Worm (Caenorhabditis elegans): Measurements from ENCODE around the gene nstp-8.

nstp-8 gene

ce11 chrV:2215352-2215751 lies at the start of gene nstp-8:
TSS of gene nstp-8 (plus strand) at chrV:2215652.
- no peak for TF ChIP-seq let-607 (tag; optimal IDR thresholded peaks at IDR 0.05)
- no peak for TF ChIP-seq unc-130 (GFP tag; optimal IDR thresholded peaks at IDR 0.05)
- TF ChIP-seq egl-18 (GFP tag; IDR thresholded peaks at IDR 0.05): no peak
- no peak for TF ChIP-seq K11D2.4 (GFP tag; IDR thresholded peaks at IDR 0.05)
- no peak for TF ChIP-seq nfya-2 (GFP tag; IDR thresholded peaks at IDR 0.05)
- TF ChIP-seq B0336.3 (GFP tag; IDR thresholded peaks at IDR 0.05): no peak
- TF ChIP-seq nhr-27 (tag; optimal IDR thresholded peaks at IDR 0.05): no peak
- no peak for TF ChIP-seq ztf-6 (GFP tag; IDR thresholded peaks at IDR 0.05)
- no peak for TF ChIP-seq lin-26 (GFP tag; IDR thresholded peaks at IDR 0.05)
- no peak for TF ChIP-seq cebp-1 (GFP tag; IDR thresholded peaks at IDR 0.05)
- no peak for TF ChIP-seq cebp-1 (tag; optimal IDR thresholded peaks at IDR 0.05)

- TF ChIP-seq nfya-2 (GFP tag; IDR thresholded peaks at IDR 0.05) (no peak), nfya-1 (tag; optimal IDR thresholded peaks at IDR 0.05; ENCODE audit: borderline replicate concordance, insufficient read depth) (no peak), sdz-38 (tag; optimal IDR thresholded peaks at IDR 0.05) (no peak), mel-28 (tag; optimal IDR thresholded peaks at IDR 0.05; ENCODE audit: borderline replicate concordance) (no peak), bed-1 (GFP tag; IDR thresholded peaks at IDR 0.05) (no peak), ztf-26 (tag; optimal IDR thresholded peaks at IDR 0.05) (no peak), nhr-90 (tag; optimal IDR thresholded peaks at IDR 0.05) (no peak), T07F8.4 (tag; optimal IDR thresholded peaks at IDR 0.05) (no peak), lsl-1 (GFP tag; optimal IDR thresholded peaks at IDR 0.05) (no peak), egl-18 (GFP tag; IDR thresholded peaks at IDR 0.05) (no peak), ztf-28 (GFP tag; IDR thresholded peaks at IDR 0.05) (no peak), Y95B8A.8 (GFP tag; IDR thresholded peaks at IDR 0.05) (no peak), madf-10 (tag; optimal IDR thresholded peaks at IDR 0.05) (no peak), snpc-1.3 (tag; optimal IDR thresholded peaks at IDR 0.05; ENCODE audit: insufficient read depth) (no peak), attf-5 (GFP tag; optimal IDR thresholded peaks at IDR 0.05) (no peak), sptf-2 (GFP tag; optimal IDR thresholded peaks at IDR 0.05) (no peak), C06A6.2 (GFP tag; conservative IDR thresholded peaks at IDR 0.05) (no peak)
Measured at ce11 chrV:2166679-2167078, 48.8 kb upstream of the nstp-8 start, which contains the start of gene srbc-19. TSS of gene srbc-19 (minus strand) at chrV:2166779.

ce11 chrV:2174465-2174864 lies 41.0 kb upstream of the nstp-8 start:
- TF ChIP-seq dpff-1 (tag; optimal IDR thresholded peaks at IDR 0.05) (no peak), K11D2.4 (GFP tag; IDR thresholded peaks at IDR 0.05) (no peak), nhr-90 (tag; optimal IDR thresholded peaks at IDR 0.05) (no peak), attf-3 (GFP tag; conservative IDR thresholded peaks at IDR 0.05) (no peak), D2030.7 (GFP tag; IDR thresholded peaks at IDR 0.05) (no peak), snpc-1.1 (tag; optimal IDR thresholded peaks at IDR 0.05; ENCODE audit: insufficient read depth) (no peak), madf-3 (GFP tag; IDR thresholded peaks at IDR 0.05) (no peak), attf-6 (GFP tag; IDR thresholded peaks at IDR 0.05) (no peak), sea-2 (GFP tag; IDR thresholded peaks at IDR 0.05) (no peak), akir-1 (GFP tag; optimal IDR thresholded peaks at IDR 0.05) (no peak), dpl-1 (GFP tag; optimal IDR thresholded peaks at IDR 0.05) (no peak), tbp1 (GFP tag; optimal IDR thresholded peaks at IDR 0.05) (no peak)
